Worm (Caenorhabditis elegans): ENCODE results near the gene lam-1.

Gene lam-1

DNA sequence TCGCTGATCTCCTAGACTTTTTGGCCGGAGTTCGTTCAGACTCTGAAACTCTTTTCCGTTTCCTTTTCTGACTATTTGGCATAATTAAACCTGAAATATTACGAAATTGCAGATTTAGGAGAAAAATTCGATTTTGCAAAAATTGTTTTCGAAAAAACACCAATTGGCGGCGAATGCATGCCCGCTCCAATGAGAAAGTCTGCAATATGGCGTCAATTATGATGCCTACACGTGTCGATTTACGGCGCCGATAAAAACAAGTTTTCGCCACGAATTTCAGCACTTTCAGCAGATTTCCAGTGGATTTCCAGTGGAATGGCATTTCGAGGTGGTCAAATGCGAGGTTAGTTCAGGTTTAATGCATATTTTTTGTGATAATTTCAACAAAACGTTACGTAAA is 36.3 kb downstream of the lam-1 start, which contains the start of the genes Y59E9AL.36 and nbet-1 (continued):
- TF ChIP-seq egl-43 (GFP tag; IDR thresholded peaks at IDR 0.05) (no peak), nhr-28 (tag; optimal IDR thresholded peaks at IDR 0.05) (peak; percentile 59), nhr-6 (tag; optimal IDR thresholded peaks at IDR 0.05) (peak; percentile 72), hlh-30 (tag; optimal IDR thresholded peaks at IDR 0.05; ENCODE audit: insufficient read depth) (peak; percentile 66), Y75B8A.6 (GFP tag; IDR thresholded peaks at IDR 0.05) (no peak), Y5F2A.4 (GFP tag; optimal IDR thresholded peaks at IDR 0.05) (no peak), attf-4 (tag; optimal IDR thresholded peaks at IDR 0.05) (no peak), nhr-42 (GFP tag; IDR thresholded peaks at IDR 0.05) (no peak), hif-1 (tag; optimal IDR thresholded peaks at IDR 0.05) (peak in 1 of 2 experiments; percentile 29), ceh-28 (tag; optimal IDR thresholded peaks at IDR 0.05) (no peak), unc-62 (GFP tag; optimal IDR thresholded peaks at IDR 0.05 in 1 of 2) (peak in 1 of 2 experiments; percentile 57), unc-62 (tag; optimal IDR thresholded peaks at IDR 0.05) (no peak), lin-38 (GFP tag; IDR thresholded peaks at IDR 0.05) (peak; percentile 95), dpl-1 (GFP tag; optimal IDR thresholded peaks at IDR 0.05) (peak; percentile 83), R02D3.7 (tag; optimal IDR thresholded peaks at IDR 0.05) (peak; percentile 94), nhr-102 (tag; optimal IDR thresholded peaks at IDR 0.05) (peak; percentile 5), zag-1 (tag; optimal IDR thresholded peaks at IDR 0.05) (no peak), lsy-2 (tag; optimal IDR thresholded peaks at IDR 0.05) (peak; percentile 25 to 81), lin-15B (tag; optimal IDR thresholded peaks at IDR 0.05) (peak; percentile 84), daf-16 (GFP tag; optimal IDR thresholded peaks at IDR 0.05) (peak in 1 of 2 experiments; percentile 33), daf-16 (tag; optimal IDR thresholded peaks at IDR 0.05) (peak; percentile 75), tag-97 (GFP tag; IDR thresholded peaks at IDR 0.05) (no peak), lin-13 (GFP tag; optimal IDR thresholded peaks at IDR 0.05) (peak; percentile 84), mxl-3 (GFP tag; optimal IDR thresholded peaks at IDR 0.05) (peak; percentile 77)

DNA sequence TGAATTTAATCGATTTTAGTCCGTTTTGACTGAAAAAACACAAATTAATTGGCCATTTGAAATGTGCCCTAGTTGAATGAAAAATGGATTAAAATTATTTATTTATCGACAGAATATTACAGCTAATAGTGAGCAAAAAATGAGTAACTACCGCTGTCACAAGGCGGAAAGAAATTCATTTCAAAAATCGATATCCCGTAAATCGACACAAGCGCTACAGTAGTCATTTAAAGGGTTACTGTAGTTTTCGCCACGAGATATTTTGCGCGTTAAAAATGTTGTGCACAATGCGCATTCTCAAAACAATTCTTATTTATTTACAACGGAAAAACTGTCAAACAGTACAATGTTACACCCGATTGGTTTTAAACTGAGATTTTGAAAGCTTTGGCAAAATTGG is 37.5 kb downstream of the lam-1 start:
- TF ChIP-seq rbr-2 (tag; optimal IDR thresholded peaks at IDR 0.05) (no peak), ZK337.2 (GFP tag; IDR thresholded peaks at IDR 0.05) (no peak), skn-1 (tag; optimal IDR thresholded peaks at IDR 0.05) (no peak), lin-38 (GFP tag; IDR thresholded peaks at IDR 0.05) (peak; percentile 41), attf-4 (tag; optimal IDR thresholded peaks at IDR 0.05) (no peak), unc-130 (GFP tag; optimal IDR thresholded peaks at IDR 0.05) (no peak), lsy-2 (tag; optimal IDR thresholded peaks at IDR 0.05) (peak in 1 of 2 experiments; percentile 8), arid-1 (GFP tag; conservative IDR thresholded peaks at IDR 0.05) (no peak), aha-1 (tag) (peak; percentile 53), zip-11 (GFP tag; IDR thresholded peaks at IDR 0.05) (no peak), mep-1 (tag; optimal IDR thresholded peaks at IDR 0.05) (peak; percentile 5), hmg-1.1 (GFP tag; IDR thresholded peaks at IDR 0.05) (no peak), T26A8.4 (GFP tag; IDR thresholded peaks at IDR 0.05) (no peak), set-16 (GFP tag; IDR thresholded peaks at IDR 0.05) (no peak), nhr-11 (tag; optimal IDR thresholded peaks at IDR 0.05) (no peak), mxl-3 (GFP tag; optimal IDR thresholded peaks at IDR 0.05) (no peak), snpc-1.2 (GFP tag; IDR thresholded peaks at IDR 0.05) (0 out of 2 replicates have a peak, but pooled peaks have one; percentile 43), duxl-1 (tag; optimal IDR thresholded peaks at IDR 0.05; ENCODE audit: poor library complexity) (no peak), fos-1 (tag; optimal IDR thresholded peaks at IDR 0.05) (no peak), tag-97 (GFP tag; IDR thresholded peaks at IDR 0.05) (no peak), R02D3.7 (tag; optimal IDR thresholded peaks at IDR 0.05) (peak; percentile 9), F44E2.7 (GFP tag; IDR thresholded peaks at IDR 0.05) (no peak), jun-1 (tag; optimal IDR thresholded peaks at IDR 0.05) (no peak), daf-19 (GFP tag; conservative IDR thresholded peaks at IDR 0.05) (no peak), ces-1 (GFP tag; optimal IDR thresholded peaks at IDR 0.05) (no peak)
